Worm (Caenorhabditis elegans): ENCODE measurements around the gene col-123.

Gene col-123

DNA sequence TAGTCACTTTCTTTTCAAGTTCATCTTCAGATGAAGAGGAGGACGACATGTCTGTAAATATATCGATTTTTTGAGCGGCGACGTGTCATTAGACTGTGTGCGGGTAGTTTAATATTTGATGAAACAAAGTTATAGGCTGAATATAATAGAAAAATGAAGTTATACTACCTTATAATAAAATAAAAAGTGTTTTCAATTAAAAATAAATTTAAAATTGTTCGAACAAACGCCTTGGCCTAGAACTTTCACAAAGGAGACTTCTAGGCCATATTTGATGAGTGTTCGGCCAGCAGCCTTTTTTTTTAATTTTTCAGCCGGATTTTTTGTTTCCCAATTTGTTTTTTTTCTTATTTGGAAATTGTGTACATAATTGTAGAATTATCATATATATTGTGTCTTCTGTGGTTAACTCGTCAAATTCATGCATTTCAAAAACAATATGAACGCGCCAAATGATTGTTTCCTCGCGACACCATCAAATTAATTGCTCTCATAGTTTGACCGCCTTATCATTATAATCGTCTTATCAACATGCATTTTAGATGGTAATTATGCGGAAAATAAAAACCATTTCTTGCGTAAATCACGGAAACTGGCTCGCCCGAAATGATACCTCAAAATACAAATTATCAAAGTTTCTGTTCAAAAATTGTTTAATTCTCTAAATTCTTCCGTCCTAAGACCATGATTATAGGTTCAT lies 24.3 kb upstream of the col-123 start, which contains the start of gene T13F2.2:
TSS of gene T13F2.2 (minus strand) at position 51 of the 700 bp plus-strand sequence.
- peak; percentile 22 for TF ChIP-seq ces-1 (GFP tag; optimal IDR thresholded peaks at IDR 0.05)
- TF ChIP-seq nhr-76 (tag; optimal IDR thresholded peaks at IDR 0.05), result no peak

- TF ChIP-seq blmp-1 (tag; optimal IDR thresholded peaks at IDR 0.05), result no peak
- TF ChIP-seq ces-1 (GFP tag; optimal IDR thresholded peaks at IDR 0.05), result peak; percentile 94
Measured at ce11 chrIV:9798307-9798706, 23.4 kb upstream of the col-123 start.

ce11 chrIV:9799129-9799528 lies 22.6 kb upstream of the col-123 start, which contains the start of gene fat-4:
Gene fat-4 (plus strand): TSS chrIV:9799429.
- no peak for TF ChIP-seq tbx-8 (GFP tag; optimal IDR thresholded peaks at IDR 0.05)
- TF ChIP-seq snpc-4 (tag; optimal IDR thresholded peaks at IDR 0.05), result no peak
- TF ChIP-seq cnd-1 (tag; optimal IDR thresholded peaks at IDR 0.05), result no peak
- TF ChIP-seq M03D4.4 (tag; optimal IDR thresholded peaks at IDR 0.05), result no peak
- no peak for TF ChIP-seq ceh-39 (tag; optimal IDR thresholded peaks at IDR 0.05)
- no peak for TF ChIP-seq lsy-2 (tag; optimal IDR thresholded peaks at IDR 0.05)
- TF ChIP-seq nhr-12 (tag; optimal IDR thresholded peaks at IDR 0.05), result no peak
- TF ChIP-seq nhr-76 (tag; optimal IDR thresholded peaks at IDR 0.05), result no peak
- no peak for TF ChIP-seq blmp-1 (tag; optimal IDR thresholded peaks at IDR 0.05)

DNA sequence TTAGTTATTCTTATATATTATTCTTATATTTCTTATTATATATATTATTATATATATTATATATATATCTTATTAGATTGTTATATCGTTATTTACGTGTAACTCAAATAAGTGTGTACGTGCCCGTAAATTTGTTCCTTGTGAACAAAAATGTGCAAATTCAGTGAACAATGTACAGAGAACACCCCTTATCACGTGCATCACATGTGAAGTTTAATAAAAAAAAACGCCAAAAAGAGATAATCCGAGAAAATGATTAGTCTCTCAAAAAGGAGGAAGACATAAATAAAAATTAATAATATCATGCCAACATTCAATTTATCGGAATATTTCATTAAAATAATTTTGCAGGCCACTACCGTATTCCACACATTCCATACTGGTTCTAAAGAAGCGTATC lies 22.1 kb upstream of the col-123 start:
- TF ChIP-seq bed-3 (GFP tag; optimal IDR thresholded peaks at IDR 0.05) (no peak), sem-2 (GFP tag; optimal IDR thresholded peaks at IDR 0.05) (no peak), hlh-1 (tag; optimal IDR thresholded peaks at IDR 0.05) (no peak), nhr-28 (tag; optimal IDR thresholded peaks at IDR 0.05) (no peak), nhr-237 (tag; optimal IDR thresholded peaks at IDR 0.05) (no peak), drap-1 (GFP tag; optimal IDR thresholded peaks at IDR 0.05) (no peak), unc-62 (GFP tag; optimal IDR thresholded peaks at IDR 0.05) (no peak), unc-120 (tag; optimal IDR thresholded peaks at IDR 0.05; ENCODE audit: poor library complexity, severe bottlenecking) (no peak), lin-32 (GFP tag; optimal IDR thresholded peaks at IDR 0.05) (no peak), blmp-1 (tag; optimal IDR thresholded peaks at IDR 0.05) (no peak), ceh-83 (GFP tag; optimal IDR thresholded peaks at IDR 0.05) (no peak), ceh-43 (GFP tag; optimal IDR thresholded peaks at IDR 0.05) (no peak), ztf-11 (tag; optimal IDR thresholded peaks at IDR 0.05) (no peak), unc-39 (tag; optimal IDR thresholded peaks at IDR 0.05) (no peak), elt-1 (tag; optimal IDR thresholded peaks at IDR 0.05; ENCODE audit: borderline replicate concordance, insufficient read depth) (no peak)

DNA sequence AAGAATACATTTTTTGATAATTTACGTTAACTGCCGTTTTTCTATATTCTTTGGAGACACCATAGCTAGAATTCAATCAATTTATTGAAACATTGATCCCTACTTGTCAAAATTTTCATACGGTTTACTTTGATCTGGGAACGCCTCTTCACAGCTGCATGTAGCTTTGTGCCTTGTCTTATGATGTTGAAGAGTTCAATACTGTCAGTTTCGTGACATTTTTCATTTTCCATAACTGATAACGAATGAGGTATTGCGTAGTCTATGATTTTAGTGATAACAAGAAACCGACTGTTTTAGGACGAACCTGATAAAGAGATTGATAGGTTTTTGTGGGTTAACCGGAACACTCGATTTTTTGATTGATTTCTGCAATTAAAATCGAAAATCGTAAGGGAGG lies 20.3 kb upstream of the col-123 start:
- no peak for TF ChIP-seq drap-1 (GFP tag; optimal IDR thresholded peaks at IDR 0.05)
- no peak for TF ChIP-seq nhr-76 (tag; optimal IDR thresholded peaks at IDR 0.05)
- no peak for TF ChIP-seq lsy-2 (tag; optimal IDR thresholded peaks at IDR 0.05)
- TF ChIP-seq ztf-11 (tag; optimal IDR thresholded peaks at IDR 0.05), result no peak
- TF ChIP-seq pha-4 (tag; optimal IDR thresholded peaks at IDR 0.05), result no peak
- TF ChIP-seq tbx-8 (GFP tag; optimal IDR thresholded peaks at IDR 0.05), result no peak
- TF ChIP-seq elt-1 (tag; optimal IDR thresholded peaks at IDR 0.05; ENCODE audit: borderline replicate concordance, insufficient read depth), result no peak
- TF ChIP-seq unc-39 (tag; optimal IDR thresholded peaks at IDR 0.05), result no peak
- TF ChIP-seq cnd-1 (tag; optimal IDR thresholded peaks at IDR 0.05), result no peak
- no peak for TF ChIP-seq unc-62 (GFP tag; optimal IDR thresholded peaks at IDR 0.05)
- TF ChIP-seq M03D4.4 (tag; optimal IDR thresholded peaks at IDR 0.05), result no peak
- no peak for TF ChIP-seq mep-1 (tag; optimal IDR thresholded peaks at IDR 0.05)
- TF ChIP-seq nhr-12 (tag; optimal IDR thresholded peaks at IDR 0.05), result no peak

- TF ChIP-seq drap-1 (GFP tag; optimal IDR thresholded peaks at IDR 0.05), result no peak
- TF ChIP-seq snpc-4 (tag; optimal IDR thresholded peaks at IDR 0.05), result no peak
- TF ChIP-seq blmp-1 (tag; optimal IDR thresholded peaks at IDR 0.05), result no peak
- TF ChIP-seq lin-32 (GFP tag; optimal IDR thresholded peaks at IDR 0.05), result no peak
- no peak for TF ChIP-seq zip-8 (tag; optimal IDR thresholded peaks at IDR 0.05)
- no peak for TF ChIP-seq mab-5 (tag; optimal IDR thresholded peaks at IDR 0.05)
- TF ChIP-seq elt-3 (tag; optimal IDR thresholded peaks at IDR 0.05), result no peak
Measured at ce11 chrIV:9802711-9803110, 19.0 kb upstream of the col-123 start, which contains the start of gene fat-3. Gene fat-3 (plus strand): TSS chrIV:9803023.
